Fruit fly (Drosophila melanogaster) whole organism, pupa: Measurements from ENCODE around the gene CG42570.

Experiments used
- CG10348 ChIP-seq: fragments of 200-800 bp; sonication (Bioruptor generic); IDR thresholded peaks from 2 replicates; pipeline ENCODE4 v1.3.6; 2022; ENCODE audit warnings: missing biosample characterization, missing genetic modification characterization
- CG14655 ChIP-seq: fragments of 200-800 bp; sonication (Bioruptor generic); optimal IDR thresholded peaks from 3 replicates; lab custom pipeline; 2017; ENCODE audit warnings: mild to moderate bottlenecking, missing biosample characterization, missing genetic modification reagents, missing genetic modification characterization
- CG17806 ChIP-seq: fragments of 200-800 bp; sonication (Bioruptor generic); optimal IDR thresholded peaks from 2 replicates; lab custom pipeline; 2018; ENCODE audit warnings: missing biosample characterization, mild to moderate bottlenecking, missing genetic modification characterization, moderate library complexity
- CG32121 ChIP-seq: fragments of 200-800 bp; sonication (Bioruptor generic); IDR thresholded peaks from 2 replicates; pipeline ENCODE4 v1.3.6; 2022; ENCODE audit warnings: missing biosample characterization, missing genetic modification characterization
- CG34367 ChIP-seq: fragments of 200-800 bp; sonication (Bioruptor generic); optimal IDR thresholded peaks from 2 replicates; lab custom pipeline; 2018; ENCODE audit warnings: missing biosample characterization, mild to moderate bottlenecking, missing genetic modification characterization
- CG8159 ChIP-seq: fragments of 200-800 bp; sonication (Bioruptor generic); optimal IDR thresholded peaks from 3 replicates; lab custom pipeline; 2018; ENCODE audit warnings: missing biosample characterization, mild to moderate bottlenecking, missing genetic modification characterization, moderate library complexity
- CG9948 ChIP-seq: fragments of 200-800 bp; sonication (Bioruptor generic); optimal IDR thresholded peaks from 2 replicates; lab custom pipeline; 2018; ENCODE audit warnings: missing biosample characterization, mild to moderate bottlenecking, missing genetic modification characterization, moderate library complexity
- D1 ChIP-seq: fragments of 200-800 bp; sonication (Bioruptor generic); optimal IDR thresholded peaks from 2 replicates; lab custom pipeline; 2018; ENCODE audit warnings: missing biosample characterization, mild to moderate bottlenecking, missing genetic modification characterization, moderate library complexity
- EcR ChIP-seq: fragments of 200-800 bp; sonication (Bioruptor generic); optimal IDR thresholded peaks from 3 replicates; lab custom pipeline; 2019; ENCODE audit warnings: missing biosample characterization, missing genetic modification characterization, mild to moderate bottlenecking, moderate library complexity, missing genetic modification reagents
- Pif1A ChIP-seq: fragments of 200-800 bp; sonication (Bioruptor generic); optimal IDR thresholded peaks from 3 replicates; lab custom pipeline; 2016; ENCODE audit warnings: missing biosample characterization, missing genetic modification characterization
- Snoo ChIP-seq: fragments of 200-800 bp; sonication (Bioruptor generic); optimal IDR thresholded peaks from 3 replicates; lab custom pipeline; 2017; ENCODE audit warnings: missing biosample characterization, mild to moderate bottlenecking, missing genetic modification characterization, inconsistent platforms
- gl ChIP-seq: fragments of 200-800 bp; sonication (Bioruptor generic); optimal IDR thresholded peaks from 2 replicates; lab custom pipeline; 2018; ENCODE audit warnings: missing biosample characterization, mild to moderate bottlenecking, missing genetic modification characterization
- rn ChIP-seq: fragments of 200-800 bp; sonication (Bioruptor generic); IDR thresholded peaks from 2 replicates; pipeline ENCODE4 v1.3.6; 2022; ENCODE audit warnings: missing biosample characterization, missing genetic modification characterization

- no peak for TF ChIP-seq gl (tag; lab: Kevin White, UChicago)
- TF ChIP-seq CG10348 (GFP tag; lab: Robert Waterston, UW): no peak
- TF ChIP-seq Pif1A: no peak
- no peak for TF ChIP-seq EcR (GFP tag; lab: Kevin White, UChicago)
- TF ChIP-seq CG14655 (GFP tag; lab: Kevin White, UChicago): no peak
- TF ChIP-seq rn: no peak
- TF ChIP-seq D1: no peak
- TF ChIP-seq CG32121 (GFP tag; lab: Robert Waterston, UW): no peak
- TF ChIP-seq CG17806 (tag; lab: Kevin White, UChicago): no peak
- no peak for TF ChIP-seq Snoo (tag; lab: Kevin White, UChicago)
- TF ChIP-seq CG9948 (tag; lab: Kevin White, UChicago): no peak
- TF ChIP-seq CG8159: no peak
- TF ChIP-seq CG34367 (tag; lab: Kevin White, UChicago): no peak
Measured at dm6 chr3L:15695195-15695594, 22.4 kb upstream of the CG42570 start.
